Worm (Caenorhabditis elegans) whole organism, L3 larva: Measurements from ENCODE around the gene fut-8.

Experiments
- R02D3.7 ChIP-seq: fragments of 150-350 bp; optimal IDR thresholded peaks from 2 replicates; lab custom pipeline; 2014; ENCODE audit warnings: missing biosample characterization, missing genetic modification characterization
- ZK546.5 ChIP-seq: sonication (generic microtip); optimal IDR thresholded peaks from 2 replicates; lab custom pipeline; 2017; ENCODE audit warnings: missing biosample characterization, missing genetic modification characterization
- aly-2 ChIP-seq: fragments of 150-350 bp; optimal IDR thresholded peaks from 2 replicates; lab custom pipeline; 2014; ENCODE audit warnings: missing biosample characterization, missing genetic modification characterization
- ama-1 ChIP-seq: fragments of 150-350 bp; optimal IDR thresholded peaks from 2 replicates; lab custom pipeline; 2018
- ceh-16 ChIP-seq: sonication (generic microtip); optimal IDR thresholded peaks from 2 replicates; lab custom pipeline; 2017; ENCODE audit warnings: missing biosample characterization, missing genetic modification characterization
- ceh-82 ChIP-seq: fragments of 150-350 bp; optimal IDR thresholded peaks from 2 replicates; lab custom pipeline; 2014; ENCODE audit warnings: missing biosample characterization, missing genetic modification characterization
- ceh-9 ChIP-seq: sonication (generic microtip); optimal IDR thresholded peaks from 2 replicates; lab custom pipeline; 2018; ENCODE audit warnings: missing biosample characterization, missing genetic modification characterization
- daf-12 ChIP-seq: fragments of 150-350 bp; optimal IDR thresholded peaks from 2 replicates; lab custom pipeline; 2014; ENCODE audit warnings: missing biosample characterization, missing genetic modification reagents, missing genetic modification characterization
- egl-27 ChIP-seq: sonication (generic microtip); optimal IDR thresholded peaks from 4 replicates; lab custom pipeline; 2017; ENCODE audit warnings: missing biosample characterization, missing genetic modification reagents, missing genetic modification characterization
- egl-5 ChIP-seq: fragments of 150-350 bp; optimal IDR thresholded peaks from 2 replicates; lab custom pipeline; 2017; ENCODE audit warnings: missing biosample characterization, missing genetic modification reagents, missing genetic modification characterization, inconsistent platforms
- elt-1 ChIP-seq: fragments of 150-350 bp; optimal IDR thresholded peaks from 2 replicates; lab custom pipeline; 2014; ENCODE audit warnings: missing biosample characterization, missing genetic modification characterization
- elt-2 ChIP-seq: sonication (generic microtip); optimal IDR thresholded peaks from 2 replicates; lab custom pipeline; 2016; ENCODE audit warnings: missing genetic modification reagents, mild to moderate bottlenecking, missing genetic modification characterization, missing compliant biosample characterization
- elt-3 ChIP-seq, 3 experiments: fragments of 150-350 bp in 1 of 3; sonication (generic microtip) in 2 of 3; optimal IDR thresholded peaks; 2 replicates in 2 of 3; 4 replicates in 1 of 3; lab custom pipeline; 2014 to 2017; ENCODE audit warnings: missing biosample characterization in 3 of 3, missing genetic modification characterization in 3 of 3
- eor-1 ChIP-seq, 2 experiments: fragments of 150-350 bp; optimal IDR thresholded peaks; 2 replicates each; lab custom pipeline; 2014 to 2018; ENCODE audit warnings: missing biosample characterization in 2 of 2, missing genetic modification characterization in 2 of 2
- fkh-10 ChIP-seq: sonication (generic microtip); optimal IDR thresholded peaks from 2 replicates; lab custom pipeline; 2017; ENCODE audit warnings: missing biosample characterization, missing genetic modification reagents, missing genetic modification characterization
- fkh-2 ChIP-seq: fragments of 150-350 bp; optimal IDR thresholded peaks from 2 replicates; lab custom pipeline; 2014; ENCODE audit warnings: missing biosample characterization, missing genetic modification reagents, missing genetic modification characterization
- fos-1 ChIP-seq: fragments of 150-350 bp; optimal IDR thresholded peaks from 2 replicates; lab custom pipeline; 2014; ENCODE audit warnings: missing biosample characterization, missing genetic modification characterization
- hmg-11 ChIP-seq: sonication (generic microtip); optimal IDR thresholded peaks from 2 replicates; lab custom pipeline; 2016; ENCODE audit warnings: missing genetic modification characterization, missing compliant biosample characterization
- jun-1 ChIP-seq: fragments of 150-350 bp; optimal IDR thresholded peaks from 2 replicates; lab custom pipeline; 2014; ENCODE audit warnings: missing biosample characterization, missing genetic modification reagents, missing genetic modification characterization
- lin-15B ChIP-seq: fragments of 150-350 bp; optimal IDR thresholded peaks from 2 replicates; lab custom pipeline; 2014; ENCODE audit warnings: missing biosample characterization, missing genetic modification characterization
- lin-39 ChIP-seq: fragments of 150-350 bp; optimal IDR thresholded peaks from 2 replicates; lab custom pipeline; 2018; ENCODE audit warnings: missing biosample characterization, missing genetic modification reagents, missing genetic modification characterization
- lsy-12 ChIP-seq: sonication (generic microtip); optimal IDR thresholded peaks from 2 replicates; lab custom pipeline; 2016; ENCODE audit warnings: mild to moderate bottlenecking, missing genetic modification characterization, missing compliant biosample characterization
- mdl-1 ChIP-seq: fragments of 150-350 bp; optimal IDR thresholded peaks from 2 replicates; lab custom pipeline; 2014; ENCODE audit warnings: missing biosample characterization, missing genetic modification characterization
- mml-1 ChIP-seq: fragments of 150-350 bp; sonication (generic microtip); optimal IDR thresholded peaks from 3 replicates; lab custom pipeline; 2014; ENCODE audit warnings: missing biosample characterization, missing genetic modification characterization
- nfya-1 ChIP-seq: sonication (generic microtip); optimal IDR thresholded peaks from 2 replicates; lab custom pipeline; 2017; ENCODE audit warnings: missing genetic modification characterization, mild to moderate bottlenecking, missing compliant biosample characterization, antibody characterized with exemption, moderate library complexity; ENCODE audit not compliant: insufficient read depth
- nhr-11 ChIP-seq: fragments of 150-350 bp; optimal IDR thresholded peaks from 2 replicates; lab custom pipeline; 2014; ENCODE audit warnings: missing biosample characterization, missing genetic modification characterization
- nhr-12 ChIP-seq: fragments of 150-350 bp; optimal IDR thresholded peaks from 2 replicates; lab custom pipeline; 2014; ENCODE audit warnings: missing biosample characterization, missing genetic modification characterization
- nhr-23 ChIP-seq: fragments of 150-350 bp; optimal IDR thresholded peaks from 2 replicates; lab custom pipeline; 2014; ENCODE audit warnings: missing biosample characterization, missing genetic modification reagents, missing genetic modification characterization
- nhr-237 ChIP-seq: fragments of 150-350 bp; optimal IDR thresholded peaks from 2 replicates; lab custom pipeline; 2014; ENCODE audit warnings: missing biosample characterization, missing genetic modification characterization
- nhr-25 ChIP-seq: sonication (generic microtip); optimal IDR thresholded peaks from 2 replicates; lab custom pipeline; 2017; ENCODE audit warnings: missing biosample characterization, missing genetic modification characterization
- nhr-28 ChIP-seq: fragments of 150-350 bp; optimal IDR thresholded peaks from 2 replicates; lab custom pipeline; 2014; ENCODE audit warnings: missing biosample characterization, missing genetic modification characterization
- nhr-43 ChIP-seq: sonication (generic microtip); optimal IDR thresholded peaks from 2 replicates; lab custom pipeline; 2016; ENCODE audit warnings: mild to moderate bottlenecking, missing genetic modification characterization, missing compliant biosample characterization; ENCODE audit not compliant: poor library complexity, severe bottlenecking
- nhr-67 ChIP-seq: fragments of 150-350 bp; optimal IDR thresholded peaks from 2 replicates; lab custom pipeline; 2014; ENCODE audit warnings: missing biosample characterization, missing genetic modification characterization
- nhr-76 ChIP-seq: fragments of 150-350 bp; sonication (generic microtip); optimal IDR thresholded peaks from 5 replicates; lab custom pipeline; 2014; ENCODE audit warnings: missing biosample characterization, missing genetic modification characterization
- nhr-77 ChIP-seq: fragments of 150-350 bp; optimal IDR thresholded peaks from 2 replicates; lab custom pipeline; 2014; ENCODE audit warnings: missing biosample characterization, missing genetic modification characterization
- pha-4 ChIP-seq: fragments of 150-350 bp; optimal IDR thresholded peaks from 2 replicates; lab custom pipeline; 2014; ENCODE audit warnings: missing biosample characterization, missing genetic modification reagents, missing genetic modification characterization
- pqm-1 ChIP-seq: fragments of 150-350 bp; optimal IDR thresholded peaks from 2 replicates; lab custom pipeline; 2017; ENCODE audit warnings: missing biosample characterization, missing genetic modification characterization, inconsistent platforms
- sea-2 ChIP-seq: fragments of 150-350 bp; sonication (generic microtip); optimal IDR thresholded peaks from 4 replicates; lab custom pipeline; 2014; ENCODE audit warnings: missing biosample characterization, missing genetic modification reagents, missing genetic modification characterization
- skn-1 ChIP-seq: fragments of 150-350 bp; optimal IDR thresholded peaks from 2 replicates; lab custom pipeline; 2014; ENCODE audit warnings: missing biosample characterization, missing genetic modification characterization
- snpc-4 ChIP-seq: fragments of 150-350 bp; optimal IDR thresholded peaks from 2 replicates; lab custom pipeline; 2014; ENCODE audit warnings: missing biosample characterization, missing genetic modification characterization
- tbx-2 ChIP-seq: sonication (generic microtip); optimal IDR thresholded peaks from 2 replicates; lab custom pipeline; 2016; ENCODE audit warnings: mild to moderate bottlenecking, missing genetic modification characterization, missing compliant biosample characterization
- unc-39 ChIP-seq: sonication (generic microtip); optimal IDR thresholded peaks from 4 replicates; lab custom pipeline; 2017; ENCODE audit warnings: missing biosample characterization, missing genetic modification characterization
- unc-62 ChIP-seq: fragments of 150-350 bp; sonication (generic microtip); optimal IDR thresholded peaks from 4 replicates; lab custom pipeline; 2014; ENCODE audit warnings: missing biosample characterization, missing genetic modification reagents, missing genetic modification characterization
- ztf-11 ChIP-seq: fragments of 150-350 bp; optimal IDR thresholded peaks from 2 replicates; lab custom pipeline; 2014; ENCODE audit warnings: missing biosample characterization, missing genetic modification characterization
- ztf-4 ChIP-seq: fragments of 150-350 bp; optimal IDR thresholded peaks from 2 replicates; lab custom pipeline; 2014; ENCODE audit warnings: missing biosample characterization, missing genetic modification characterization

The fut-8 gene

DNA sequence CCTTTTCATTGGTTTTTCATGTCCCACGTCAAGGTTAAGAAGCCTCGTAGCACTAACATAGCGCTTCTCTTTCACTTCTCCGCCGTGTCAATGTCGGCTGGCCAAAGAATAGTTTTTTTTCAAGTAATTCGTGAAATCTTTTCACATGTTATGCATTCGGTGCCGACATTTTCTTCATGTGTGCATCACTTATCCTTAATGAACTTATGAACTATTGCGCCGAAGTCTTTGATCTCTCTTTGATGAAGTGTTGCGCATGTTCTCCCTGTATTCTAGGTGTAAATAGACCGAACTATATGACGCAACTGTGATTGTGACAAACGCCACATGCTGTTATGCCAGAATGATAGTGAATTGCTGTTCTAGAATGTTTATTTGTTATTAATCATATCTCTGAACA is 31.8 kb upstream of the fut-8 start:
- TF ChIP-seq aly-2 (tag; lab: Kevin White, UChicago), result no peak
- TF ChIP-seq pha-4 (tag; lab: Kevin White, UChicago), result no peak
- TF ChIP-seq fos-1 (tag; lab: Kevin White, UChicago), result no peak
- peak; percentile 51 for TF ChIP-seq nhr-25 (tag; lab: Kevin White, UChicago)
- TF ChIP-seq nhr-77, result no peak
- no peak for TF ChIP-seq daf-12 (tag; lab: Kevin White, UChicago)
- peak; percentile 13 for TF ChIP-seq nhr-43
- no peak for TF ChIP-seq eor-1 (tag; optimal IDR thresholded peaks at IDR 0.05; lab: Kevin White, UChicago)
- TF ChIP-seq nhr-23 (tag; lab: Kevin White, UChicago), result no peak
- TF ChIP-seq unc-39 (tag; lab: Kevin White, UChicago), result no peak
- no peak for TF ChIP-seq nhr-237 (tag; lab: Kevin White, UChicago)

DNA sequence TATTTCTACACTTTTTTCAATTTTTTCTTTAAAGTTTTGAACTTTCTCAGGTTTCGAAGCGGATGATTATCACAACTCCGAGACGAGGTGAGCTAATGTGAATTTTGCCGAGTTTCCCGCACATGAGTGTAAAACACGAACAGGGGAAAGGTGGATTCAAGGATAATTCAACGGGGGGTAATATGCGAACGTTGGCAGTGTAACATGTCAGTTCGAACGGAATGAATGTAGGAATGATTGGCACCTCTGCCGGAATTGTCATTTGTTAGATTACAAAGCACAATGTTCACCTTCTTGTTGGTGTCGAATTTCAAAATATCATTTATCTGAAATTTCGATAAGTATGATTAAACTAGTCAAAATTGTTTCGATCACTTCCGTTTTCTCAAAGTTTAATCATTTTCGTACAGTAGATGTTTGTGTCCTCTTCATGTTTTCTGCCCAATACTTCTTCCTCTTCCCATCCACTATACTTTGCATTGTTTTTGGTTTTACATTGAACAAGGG is 28.7 kb upstream of the fut-8 start, which contains the start of gene picc-1:
picc-1 (plus strand) TSS at position 51 of the 507 bp plus-strand sequence.
- TF ChIP-seq nhr-77, result no peak
- TF ChIP-seq aly-2 (tag; lab: Kevin White, UChicago), result peak; percentile 66
- TF ChIP-seq skn-1 (tag; lab: Kevin White, UChicago), result no peak
- TF ChIP-seq fkh-2 (tag; lab: Kevin White, UChicago), result no peak
- TF ChIP-seq nhr-67 (tag; lab: Kevin White, UChicago), result no peak
- TF ChIP-seq elt-2, result peak; percentile 39
- no peak for TF ChIP-seq ztf-11
- TF ChIP-seq ztf-4 (tag; lab: Kevin White, UChicago), result no peak
- TF ChIP-seq unc-62, result no peak
- TF ChIP-seq elt-3 (tag; optimal IDR thresholded peaks at IDR 0.05; lab: Kevin White, UChicago), result no peak
- TF ChIP-seq nhr-43, result peak; percentile 61
- TF ChIP-seq nfya-1 (tag; lab: Kevin White, UChicago), result no peak
- no peak for TF ChIP-seq nhr-28 (tag; lab: Kevin White, UChicago)
- TF ChIP-seq egl-5 (tag; lab: Kevin White, UChicago), result no peak
- peak; percentile 84 for TF ChIP-seq ama-1
- no peak for TF ChIP-seq ceh-9 (tag; lab: Kevin White, UChicago)
- no peak for TF ChIP-seq pha-4 (tag; lab: Kevin White, UChicago)

DNA sequence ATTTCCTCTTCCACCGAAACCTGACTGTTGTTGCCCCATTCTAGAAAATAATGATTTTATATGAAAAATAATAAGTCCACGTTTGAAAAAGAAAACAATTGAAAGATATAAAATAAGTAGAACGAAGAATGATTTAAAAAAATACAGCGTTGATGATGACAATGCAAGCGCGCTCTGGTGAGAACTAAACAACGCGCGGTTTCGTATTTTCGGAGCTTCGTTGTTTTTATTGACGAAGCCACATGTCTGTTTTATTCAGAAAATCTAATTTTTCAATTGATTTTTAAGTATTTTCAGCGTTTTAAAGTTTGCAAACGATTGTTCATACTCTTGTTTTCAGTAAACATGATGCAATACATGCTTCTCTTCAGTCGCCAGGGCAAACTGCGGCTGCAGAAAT is 27.3 kb upstream of the fut-8 start, which contains the start of the genes rpt-2 and aps-1:
rpt-2 (minus strand) TSS at position 40 of the 400 bp plus-strand sequence.
aps-1 (plus strand) TSS at position 341 of the 400 bp plus-strand sequence.
- no peak for TF ChIP-seq nhr-77
- no peak for TF ChIP-seq nhr-12 (tag; lab: Kevin White, UChicago)
- TF ChIP-seq lin-15B (tag; lab: Kevin White, UChicago), result peak; percentile 97
- TF ChIP-seq ceh-9 (tag; lab: Kevin White, UChicago), result no peak
- TF ChIP-seq nhr-237 (tag; lab: Kevin White, UChicago), result no peak
- TF ChIP-seq mml-1 (tag; lab: Kevin White, UChicago), result no peak
- no peak for TF ChIP-seq fos-1 (tag; lab: Kevin White, UChicago)
- TF ChIP-seq tbx-2 (tag; lab: Kevin White, UChicago), result no peak
- TF ChIP-seq snpc-4 (tag; lab: Kevin White, UChicago), result peak; percentile 71
- no peak for TF ChIP-seq ztf-4 (tag; lab: Kevin White, UChicago)
- no peak for TF ChIP-seq ZK546.5 (tag; lab: Kevin White, UChicago)
- TF ChIP-seq mdl-1 (tag; lab: Kevin White, UChicago), result no peak
- peak; percentile 93 for TF ChIP-seq nhr-23 (tag; lab: Kevin White, UChicago)
- TF ChIP-seq pha-4 (tag; lab: Kevin White, UChicago), result peak; percentile 95
- peak; percentile 87 for TF ChIP-seq nfya-1 (tag; lab: Kevin White, UChicago)
- TF ChIP-seq sea-2, result no peak
- TF ChIP-seq hmg-11 (tag; lab: Kevin White, UChicago), result peak; percentile 27
- no peak for TF ChIP-seq ceh-16 (tag; lab: Kevin White, UChicago)
- TF ChIP-seq fkh-10 (GFP tag; lab: Kevin White, UChicago), result no peak
- peak; percentile 84 for TF ChIP-seq egl-5 (tag; lab: Kevin White, UChicago)
- no peak for TF ChIP-seq nhr-11
- TF ChIP-seq skn-1 (tag; lab: Kevin White, UChicago), result peak; percentile 100
- no peak for TF ChIP-seq elt-3 (tag; optimal IDR thresholded peaks at IDR 0.05; lab: Kevin White, UChicago)
- no peak for TF ChIP-seq unc-62
- no peak for TF ChIP-seq ceh-82
- peak; percentile 27 for TF ChIP-seq elt-1
- TF ChIP-seq R02D3.7 (tag; lab: Kevin White, UChicago), result peak; percentile 59
- no peak for TF ChIP-seq nhr-67 (tag; lab: Kevin White, UChicago)
- TF ChIP-seq lin-39, result peak; percentile 75
- no peak for TF ChIP-seq nhr-76 (tag; lab: Kevin White, UChicago)
- no peak for TF ChIP-seq egl-27 (tag; lab: Kevin White, UChicago)
- peak; percentile 85 for TF ChIP-seq nhr-25 (tag; lab: Kevin White, UChicago)
- TF ChIP-seq fkh-2 (tag; lab: Kevin White, UChicago), result no peak
- no peak for TF ChIP-seq eor-1 (tag; optimal IDR thresholded peaks at IDR 0.05; lab: Kevin White, UChicago)
- TF ChIP-seq lsy-12, result peak; percentile 62
- peak; percentile 60 for TF ChIP-seq nhr-43
- TF ChIP-seq daf-12 (tag; lab: Kevin White, UChicago), result no peak
- TF ChIP-seq elt-2, result peak; percentile 49
- no peak for TF ChIP-seq aly-2 (tag; lab: Kevin White, UChicago)
- no peak for TF ChIP-seq ama-1
- TF ChIP-seq ztf-11, result no peak
- TF ChIP-seq nhr-28 (tag; lab: Kevin White, UChicago), result no peak
- TF ChIP-seq unc-39 (tag; lab: Kevin White, UChicago), result no peak
- TF ChIP-seq jun-1 (tag; lab: Kevin White, UChicago), result peak; percentile 62
- TF ChIP-seq pqm-1 (tag; lab: Kevin White, UChicago), result peak; percentile 32
